Fruit fly (Drosophila melanogaster) whole organism, adult: ENCODE measurements around the gene CG34012.
A peak's percentile ranks its signal among the peaks of the same experiment; 100 is the strongest.
"Not testable (repeated sequence)": the region's sequence is repeated elsewhere in the genome, so short reads cannot be mapped to it uniquely, and the experiment has no call there.

Experiments used
- CG11617 ChIP-seq: fragments of 200-800 bp; sonication (Bioruptor generic); optimal IDR thresholded peaks from 2 replicates; lab custom pipeline; 2017; ENCODE audit warnings: mild to moderate bottlenecking, missing biosample characterization, missing genetic modification reagents, missing genetic modification characterization
- CG12768 ChIP-seq: fragments of 200-800 bp; sonication (Bioruptor generic); optimal IDR thresholded peaks from 2 replicates; lab custom pipeline; 2017; ENCODE audit warnings: missing biosample characterization, missing genetic modification characterization, mild to moderate bottlenecking, moderate library complexity, missing genetic modification reagents
- CG14711 ChIP-seq: fragments of 200-800 bp; sonication (Bioruptor generic); optimal IDR thresholded peaks from 2 replicates; lab custom pipeline; 2018; ENCODE audit warnings: missing biosample characterization, mild to moderate bottlenecking, missing genetic modification characterization, moderate library complexity
- CG1620 ChIP-seq: fragments of 200-800 bp; sonication (Bioruptor generic); optimal IDR thresholded peaks from 2 replicates; lab custom pipeline; 2016; ENCODE audit warnings: missing biosample characterization, missing genetic modification characterization
- CG33017 ChIP-seq: fragments of 200-800 bp; sonication (Bioruptor generic); optimal IDR thresholded peaks from 2 replicates; lab custom pipeline; 2018; ENCODE audit warnings: missing biosample characterization, mild to moderate bottlenecking, missing genetic modification characterization, moderate library complexity
- CG5204 ChIP-seq: fragments of 200-800 bp; sonication (Bioruptor generic); optimal IDR thresholded peaks from 2 replicates; lab custom pipeline; 2016; ENCODE audit warnings: missing biosample characterization, missing genetic modification characterization
- CG7045 ChIP-seq: fragments of 200-800 bp; sonication (Bioruptor generic); optimal IDR thresholded peaks from 2 replicates; lab custom pipeline; 2017; ENCODE audit warnings: missing biosample characterization, mild to moderate bottlenecking, missing genetic modification characterization
- CG7101 ChIP-seq: fragments of 200-800 bp; sonication (Bioruptor generic); optimal IDR thresholded peaks from 2 replicates; lab custom pipeline; 2018; ENCODE audit warnings: missing biosample characterization, mild to moderate bottlenecking, missing genetic modification characterization, moderate library complexity
- Clk ChIP-seq: fragments of 200-800 bp; sonication (Bioruptor generic); optimal IDR thresholded peaks from 2 replicates; lab custom pipeline; 2017; ENCODE audit warnings: missing biosample characterization, missing genetic modification characterization
- Crg-1 ChIP-seq: fragments of 200-800 bp; sonication (Bioruptor generic); optimal IDR thresholded peaks from 2 replicates; lab custom pipeline; 2016; ENCODE audit warnings: missing biosample characterization, missing genetic modification characterization
- Hr96 ChIP-seq: fragments of 200-800 bp; sonication (Bioruptor generic); optimal IDR thresholded peaks from 2 replicates; lab custom pipeline; 2016; ENCODE audit warnings: missing biosample characterization, missing genetic modification characterization
- Mnt ChIP-seq: fragments of 200-800 bp; sonication (Bioruptor generic); optimal IDR thresholded peaks from 2 replicates; lab custom pipeline; 2016; ENCODE audit warnings: missing biosample characterization, mild to moderate bottlenecking, missing genetic modification characterization
- bab1 ChIP-seq: fragments of 200-800 bp; sonication (Bioruptor generic); optimal IDR thresholded peaks from 3 replicates; lab custom pipeline; 2019; ENCODE audit warnings: missing biosample characterization, mild to moderate bottlenecking, missing genetic modification characterization, moderate library complexity
- cic ChIP-seq: fragments of 200-800 bp; sonication (Bioruptor generic); optimal IDR thresholded peaks from 2 replicates; lab custom pipeline; 2017; ENCODE audit warnings: missing biosample characterization, mild to moderate bottlenecking, missing genetic modification characterization, moderate library complexity
- cnc ChIP-seq, 2 experiments: fragments of >200 bp; optimal IDR thresholded peaks; 2 replicates each; lab custom pipeline; 2017
- kay ChIP-seq: fragments of 200-800 bp; sonication (Bioruptor generic); peaks from one replicate; lab custom pipeline; 2016; ENCODE audit warnings: missing biosample characterization, missing genetic modification characterization, borderline replicate concordance
- ovo ChIP-seq: fragments of 200-800 bp; sonication (Bioruptor generic); optimal IDR thresholded peaks from 2 replicates; lab custom pipeline; 2016; ENCODE audit warnings: missing biosample characterization, missing genetic modification characterization
- pad ChIP-seq: fragments of 200-800 bp; sonication (Bioruptor generic); optimal IDR thresholded peaks from 3 replicates; lab custom pipeline; 2017; ENCODE audit warnings: missing biosample characterization, missing genetic modification characterization, mild to moderate bottlenecking, moderate library complexity, missing genetic modification reagents
- tj ChIP-seq: fragments of 200-800 bp; sonication (Bioruptor generic); optimal IDR thresholded peaks from 3 replicates; lab custom pipeline; 2017; ENCODE audit warnings: missing biosample characterization, mild to moderate bottlenecking, missing genetic modification characterization, moderate library complexity
- toe ChIP-seq: fragments of 200-800 bp; sonication (Bioruptor generic); optimal IDR thresholded peaks from 2 replicates; lab custom pipeline; 2016; ENCODE audit warnings: missing biosample characterization, missing genetic modification characterization

CG34012 gene

dm6 chr3L:11136349-11136748 lies 27.0 kb upstream of the CG34012 start:
- TF ChIP-seq CG11617 (no peak), CG7101 (tag; lab: Kevin White, UChicago) (no peak), cic (GFP tag; lab: Kevin White, UChicago) (no peak), CG5204 (no peak)

- no peak for TF ChIP-seq Hr96 (GFP tag; lab: Kevin White, UChicago)
- TF ChIP-seq CG7045 (GFP tag; lab: Kevin White, UChicago) = no peak
- no peak for TF ChIP-seq Crg-1 (GFP tag; lab: Kevin White, UChicago)
- peak; percentile 46 for TF ChIP-seq Mnt
- TF ChIP-seq bab1 (GFP tag; lab: Kevin White, UChicago) = peak; percentile 69
- TF ChIP-seq Clk (GFP tag; lab: Kevin White, UChicago) = no peak
- no peak for TF ChIP-seq cic (GFP tag; lab: Kevin White, UChicago)
- no peak for TF ChIP-seq cnc (optimal IDR thresholded peaks at IDR 0.05; lab: Kevin White, UChicago)
- TF ChIP-seq CG1620 (GFP tag; lab: Kevin White, UChicago) = no peak
- peak; percentile 66 for TF ChIP-seq kay (GFP tag; lab: Kevin White, UChicago)
- no peak for TF ChIP-seq CG12768 (GFP tag; lab: Kevin White, UChicago)
- TF ChIP-seq CG5204 = no peak
- no peak for TF ChIP-seq CG11617
- TF ChIP-seq ovo (GFP tag; lab: Kevin White, UChicago) = no peak
- TF ChIP-seq pad = no peak
- peak; percentile 4 for TF ChIP-seq CG7101 (tag; lab: Kevin White, UChicago)
- no peak for TF ChIP-seq tj (GFP tag; lab: Kevin White, UChicago)
- no peak for TF ChIP-seq CG33017
- no peak for TF ChIP-seq CG14711
- no peak for TF ChIP-seq toe (GFP tag; lab: Kevin White, UChicago)
These were observed 26.5 kb upstream of the CG34012 start, which contains the start of gene IRSp53 for dm6 chr3L:11135846-11136245. Gene IRSp53 (plus strand): TSS chr3L:11136049.

dm6 chr3L:11134886-11135285 lies 25.6 kb upstream of the CG34012 start, which contains the start of gene CG14143:
Gene CG14143 (plus strand): TSS chr3L:11134987.
- TF ChIP-seq ovo, bab1, Hr96 (GFP tag; lab: Kevin White, UChicago): not testable (repeated sequence)

dm6 chr3L:11132055-11132454 lies 22.8 kb upstream of the CG34012 start, which contains the start of gene CG32074:
Gene CG32074 (minus strand): TSS chr3L:11132322.
- not testable (repeated sequence) for TF ChIP-seq cic, Crg-1, CG12768 (GFP tag; lab: Kevin White, UChicago)

- TF ChIP-seq pad (no peak), Mnt (no peak), toe (GFP tag; lab: Kevin White, UChicago) (no peak), CG7101 (tag; lab: Kevin White, UChicago) (no peak), bab1 (GFP tag; lab: Kevin White, UChicago) (no peak), ovo (GFP tag; lab: Kevin White, UChicago) (no peak), Clk (GFP tag; lab: Kevin White, UChicago) (no peak), tj (GFP tag; lab: Kevin White, UChicago) (no peak), CG14711 (no peak), CG11617 (no peak), kay (GFP tag; lab: Kevin White, UChicago) (no peak), Hr96 (GFP tag; lab: Kevin White, UChicago) (no peak), CG12768 (GFP tag; lab: Kevin White, UChicago) (no peak), Crg-1 (GFP tag; lab: Kevin White, UChicago) (no peak), CG33017 (no peak), CG5204 (no peak), cic (GFP tag; lab: Kevin White, UChicago) (no peak), CG1620 (GFP tag; lab: Kevin White, UChicago) (no peak), CG7045 (GFP tag; lab: Kevin White, UChicago) (no peak), cnc (optimal IDR thresholded peaks at IDR 0.05; lab: Kevin White, UChicago) (no peak)
These were observed 21.2 kb upstream of the CG34012 start, which contains the start of gene nol for dm6 chr3L:11130535-11130934. Gene nol (plus strand): TSS chr3L:11130835.

DNA sequence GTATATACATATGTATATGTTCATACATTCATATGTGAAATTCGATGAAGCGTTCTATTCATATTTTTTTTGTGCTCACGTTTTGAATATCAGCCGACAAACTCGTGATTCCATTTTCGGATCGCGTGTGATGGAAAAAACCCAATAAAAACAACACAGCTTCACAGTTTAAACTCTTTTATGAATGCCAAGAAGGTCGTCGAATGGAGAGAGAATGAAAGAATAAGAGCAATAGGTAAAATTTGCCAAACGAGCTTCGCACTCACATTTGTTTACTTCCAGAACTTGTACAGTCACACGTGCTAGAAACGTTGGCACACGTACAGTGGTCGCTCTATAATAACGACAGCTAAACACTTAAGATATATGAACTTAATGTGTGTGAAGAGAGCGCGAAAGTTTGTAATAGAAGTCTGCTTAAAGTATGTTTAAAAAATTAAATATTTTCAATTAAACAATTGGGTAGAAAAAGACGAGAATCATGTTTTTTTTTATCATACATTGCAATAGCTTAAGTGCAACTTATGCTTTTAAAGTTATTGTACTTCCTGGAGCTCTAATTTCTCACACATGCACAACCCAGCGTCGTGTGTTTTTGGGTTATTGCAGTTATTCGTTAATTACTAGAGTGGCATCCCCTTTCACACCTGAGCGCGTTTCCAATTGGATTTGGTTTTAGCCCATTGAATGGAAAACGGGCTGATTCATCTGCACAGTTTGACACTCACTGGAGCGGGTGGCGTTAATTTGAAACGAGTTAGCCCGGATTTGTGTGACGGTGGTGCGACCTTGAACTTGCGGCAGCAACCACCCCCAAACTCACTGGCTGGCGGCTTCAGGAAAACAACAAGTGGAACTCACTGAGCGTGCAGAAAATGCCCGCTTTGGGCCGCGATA lies 16.6 kb upstream of the CG34012 start:
- TF ChIP-seq bab1 (GFP tag; lab: Kevin White, UChicago) = peak; percentile 58
- peak; percentile 3 for TF ChIP-seq Mnt
- no peak for TF ChIP-seq CG5204
- TF ChIP-seq Crg-1 (GFP tag; lab: Kevin White, UChicago) = no peak
- no peak for TF ChIP-seq cnc (optimal IDR thresholded peaks at IDR 0.05; lab: Kevin White, UChicago)
- no peak for TF ChIP-seq cic (GFP tag; lab: Kevin White, UChicago)
- TF ChIP-seq CG7101 (tag; lab: Kevin White, UChicago) = no peak
- no peak for TF ChIP-seq CG7045 (GFP tag; lab: Kevin White, UChicago)
- TF ChIP-seq tj (GFP tag; lab: Kevin White, UChicago) = no peak
- no peak for TF ChIP-seq CG11617
- no peak for TF ChIP-seq CG33017
- TF ChIP-seq CG14711 = peak; percentile 33
- no peak for TF ChIP-seq toe (GFP tag; lab: Kevin White, UChicago)
